Worm (Caenorhabditis elegans): ENCODE results near the gene D2096.13.

- TF ChIP-seq blmp-1 (tag; optimal IDR thresholded peaks at IDR 0.05; ENCODE audit: insufficient read depth) = no peak
- TF ChIP-seq lin-11 (tag; optimal IDR thresholded peaks at IDR 0.05) = no peak
- no peak for TF ChIP-seq elt-1 (tag; optimal IDR thresholded peaks at IDR 0.05)
- no peak for TF ChIP-seq ama-1 (optimal IDR thresholded peaks at IDR 0.05)
- TF ChIP-seq peb-1 (tag; optimal IDR thresholded peaks at IDR 0.05) = no peak
Observed at ce11 chrIV:8366295-8366694, 7.9 kb upstream of the D2096.13 start, which contains the start of gene aagr-1.
